Fruit fly (Drosophila melanogaster): Measurements from ENCODE around the gene Sfp24Ba.

Gene Sfp24Ba

DNA sequence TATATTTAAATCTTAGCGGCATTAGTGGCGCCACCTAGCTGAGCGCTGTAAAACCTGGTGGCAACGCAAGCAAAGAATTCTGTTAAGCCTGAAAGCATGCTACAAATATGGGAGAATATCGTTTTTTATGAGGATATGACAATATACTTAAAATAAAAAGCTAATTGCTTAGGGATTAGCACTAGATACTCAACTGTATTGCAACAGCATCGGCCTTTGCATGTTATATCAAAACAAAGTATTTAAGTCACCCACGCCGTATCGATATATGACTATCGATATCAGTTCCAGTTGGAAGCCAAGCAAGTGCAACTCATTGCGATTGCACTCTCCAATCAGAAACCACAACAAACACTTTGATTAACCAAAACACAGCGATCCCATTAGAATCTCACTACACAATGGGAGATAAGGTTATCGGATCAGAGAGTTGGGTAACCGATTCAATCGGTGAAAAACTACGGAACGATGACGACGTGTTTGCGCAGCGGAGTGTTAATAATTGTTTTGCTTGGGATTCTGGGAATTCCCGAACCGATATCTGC lies 49.5 kb downstream of the Sfp24Ba start, which contains the start of gene Ugt36A1:
Ugt36A1 (plus strand) TSS at position 280 of the 545 bp plus-strand sequence.
- no peak for TF ChIP-seq pfk (GFP tag; optimal IDR thresholded peaks at IDR 0.05)
- no peak for TF ChIP-seq CG1602 (GFP tag; optimal IDR thresholded peaks at IDR 0.05)
- no peak for TF ChIP-seq Sox102F (GFP tag; optimal IDR thresholded peaks at IDR 0.05)
- no peak for TF ChIP-seq Camta (GFP tag; optimal IDR thresholded peaks at IDR 0.05)
- no peak for TF ChIP-seq CG5953 (GFP tag; IDR thresholded peaks at IDR 0.05)
- TF ChIP-seq Fer2 (tag; optimal IDR thresholded peaks at IDR 0.05), result no peak
- TF ChIP-seq Nf-YB (GFP tag; optimal IDR thresholded peaks at IDR 0.05), result peak; percentile 56
- no peak for TF ChIP-seq NFAT (GFP tag; IDR thresholded peaks at IDR 0.05)
- no peak for TF ChIP-seq CG11456 (GFP tag; IDR thresholded peaks at IDR 0.05)
- TF ChIP-seq CG9876 (GFP tag; optimal IDR thresholded peaks at IDR 0.05), result no peak
- no peak for TF ChIP-seq btn (GFP tag; optimal IDR thresholded peaks at IDR 0.05)
- no peak for TF ChIP-seq Hey (tag; optimal IDR thresholded peaks at IDR 0.05)
- no peak for TF ChIP-seq fu2 (GFP tag; optimal IDR thresholded peaks at IDR 0.05)
- TF ChIP-seq fd64A (GFP tag; optimal IDR thresholded peaks at IDR 0.05), result no peak
- TF ChIP-seq CG7963 (GFP tag; IDR thresholded peaks at IDR 0.05; ENCODE audit: partially characterized antibody), result peak; percentile 86
- TF ChIP-seq abd-A (tag; optimal IDR thresholded peaks at IDR 0.05), result no peak
- no peak for TF ChIP-seq CG15601 (tag; optimal IDR thresholded peaks at IDR 0.05)
- TF ChIP-seq CG12236 (GFP tag; optimal IDR thresholded peaks at IDR 0.05), result no peak
- peak; percentile 55 for TF ChIP-seq sd (tag; optimal IDR thresholded peaks at IDR 0.05)
- no peak for TF ChIP-seq Xbp1 (GFP tag; optimal IDR thresholded peaks at IDR 0.05)
- TF ChIP-seq Stat92E (GFP tag; optimal IDR thresholded peaks at IDR 0.05), result peak in 1 of 3 experiments; percentile 26
- no peak for TF ChIP-seq CG6254 (GFP tag; optimal IDR thresholded peaks at IDR 0.05)
- no peak for TF ChIP-seq ranshi (GFP tag; IDR thresholded peaks at IDR 0.05)
- TF ChIP-seq dimm (GFP tag; IDR thresholded peaks at IDR 0.05), result no peak
- TF ChIP-seq CG15479 (GFP tag; optimal IDR thresholded peaks at IDR 0.05), result peak; percentile 77
- TF ChIP-seq inv (GFP tag; IDR thresholded peaks at IDR 0.05; ENCODE audit: partially characterized antibody), result peak; percentile 54
- TF ChIP-seq CG4360 (GFP tag; IDR thresholded peaks at IDR 0.05), result peak; percentile 81; the same call in 1 of the 2 replicates
- peak; percentile 59 for TF ChIP-seq mirr (GFP tag; optimal IDR thresholded peaks at IDR 0.05)
- TF ChIP-seq pb (GFP tag; optimal IDR thresholded peaks at IDR 0.05), result no peak
- TF ChIP-seq Kr (GFP tag; optimal IDR thresholded peaks at IDR 0.05), result no peak
- no peak for TF ChIP-seq CG34422 (GFP tag; IDR thresholded peaks at IDR 0.05)
- no peak for TF ChIP-seq CG1792 (GFP tag; optimal IDR thresholded peaks at IDR 0.05)
- TF ChIP-seq CG42726 (GFP tag; IDR thresholded peaks at IDR 0.05; ENCODE audit: partially characterized antibody), result peak; percentile 68
- TF ChIP-seq scrt (GFP tag; optimal IDR thresholded peaks at IDR 0.05), result no peak
- no peak for TF ChIP-seq z (GFP tag; IDR thresholded peaks at IDR 0.05)
- peak; percentile 79 for TF ChIP-seq D (optimal IDR thresholded peaks at IDR 0.05)
- no peak for TF ChIP-seq D (GFP tag; optimal IDR thresholded peaks at IDR 0.05)
- no peak for TF ChIP-seq Trl (optimal IDR thresholded peaks at IDR 0.05)
- TF ChIP-seq Trl (GFP tag; optimal IDR thresholded peaks at IDR 0.05), result no peak
- TF ChIP-seq Xrp1 (GFP tag; IDR thresholded peaks at IDR 0.05), result no peak
- peak; percentile 92 for TF ChIP-seq Dp (GFP tag; optimal IDR thresholded peaks at IDR 0.05)
- TF ChIP-seq Sry-δ (GFP tag; optimal IDR thresholded peaks at IDR 0.05), result peak; percentile 74
- no peak for TF ChIP-seq dmrt99B (tag; optimal IDR thresholded peaks at IDR 0.05)
- TF ChIP-seq zen2 (GFP tag; IDR thresholded peaks at IDR 0.05; ENCODE audit: partially characterized antibody), result peak; percentile 82
- TF ChIP-seq CG34376 (GFP tag; optimal IDR thresholded peaks at IDR 0.05), result peak; percentile 42
- TF ChIP-seq danr (GFP tag; IDR thresholded peaks at IDR 0.05), result no peak
- no peak for TF ChIP-seq lilli (GFP tag; optimal IDR thresholded peaks at IDR 0.05)
- TF ChIP-seq CG4282 (GFP tag; optimal IDR thresholded peaks at IDR 0.05), result no peak
- TF ChIP-seq HLH3B (GFP tag; IDR thresholded peaks at IDR 0.05), result no peak
- peak; percentile 64 for TF ChIP-seq Med (GFP tag)
- no peak for TF ChIP-seq Hmr (GFP tag; optimal IDR thresholded peaks at IDR 0.05)
- TF ChIP-seq CTCF (GFP tag; optimal IDR thresholded peaks at IDR 0.05), result peak; percentile 92
